Fruit fly (Drosophila melanogaster) Kc167 (cell line): ENCODE results near the gene twr.

ENCODE experiments used
- h ChIP-seq: fragments of >200 bp; optimal IDR thresholded peaks from 3 replicates; lab custom pipeline; 2018; ENCODE audit warnings: missing external identifiers
- psq ChIP-seq: fragments of >200 bp; optimal IDR thresholded peaks from 2 replicates; lab custom pipeline; 2017; ENCODE audit warnings: missing external identifiers

dm6 chr3R:6683671-6684070, 26.0 kb downstream of the twr start:
- no peak for TF ChIP-seq h
- no peak for TF ChIP-seq psq (lab: Kevin White, UChicago)
